Worm (Caenorhabditis elegans): ENCODE measurements around the gene E04F6.4.

The E04F6.4 gene

ce11 chrII:7205388-7205787, 16.2 kb downstream of the E04F6.4 start, which contains the start of gene srd-59:
srd-59 (plus strand) TSS chrII:7205688.
- TF ChIP-seq nhr-20 (tag; optimal IDR thresholded peaks at IDR 0.05) (no peak), lin-35 (GFP tag; optimal IDR thresholded peaks at IDR 0.05) (no peak), nhr-28 (tag; optimal IDR thresholded peaks at IDR 0.05) (no peak), sptf-1 (tag; optimal IDR thresholded peaks at IDR 0.05) (no peak), ceh-8 (GFP tag; optimal IDR thresholded peaks at IDR 0.05) (no peak), nhr-85 (tag) (no peak)

ce11 chrII:7207649-7208048, 18.4 kb downstream of the E04F6.4 start:
- no peak for TF ChIP-seq blmp-1 (tag; optimal IDR thresholded peaks at IDR 0.05)
- TF ChIP-seq efl-1 (optimal IDR thresholded peaks at IDR 0.05): no peak
- peak in 1 of 2 experiments; percentile 78 for TF ChIP-seq efl-1 (GFP tag; optimal IDR thresholded peaks at IDR 0.05 in 1 of 2)

- TF ChIP-seq mab-9 (GFP tag; IDR thresholded peaks at IDR 0.05) (no peak), elt-2 (tag; optimal IDR thresholded peaks at IDR 0.05) (peak; percentile 44), efl-1 (optimal IDR thresholded peaks at IDR 0.05) (no peak), efl-1 (GFP tag; optimal IDR thresholded peaks at IDR 0.05 in 1 of 2) (no peak), lin-13 (GFP tag; optimal IDR thresholded peaks at IDR 0.05) (no peak)
These were observed 19.0 kb downstream of the E04F6.4 start, which contains the start of gene dhs-7 for ce11 chrII:7208184-7208583. dhs-7 (minus strand) TSS chrII:7208460.

- TF ChIP-seq lin-39 (tag; optimal IDR thresholded peaks at IDR 0.05) (no peak), unc-86 (tag; optimal IDR thresholded peaks at IDR 0.05) (no peak), unc-30 (tag; optimal IDR thresholded peaks at IDR 0.05) (no peak), efl-3 (GFP tag; optimal IDR thresholded peaks at IDR 0.05) (no peak), nhr-11 (tag; optimal IDR thresholded peaks at IDR 0.05) (no peak), mef-2 (tag; optimal IDR thresholded peaks at IDR 0.05) (no peak), tlp-1 (tag; optimal IDR thresholded peaks at IDR 0.05) (no peak), rnt-1 (tag; optimal IDR thresholded peaks at IDR 0.05) (no peak), C04F5.9 (tag; optimal IDR thresholded peaks at IDR 0.05) (no peak), ets-5 (GFP tag; IDR thresholded peaks at IDR 0.05) (no peak), ztf-11 (tag; optimal IDR thresholded peaks at IDR 0.05) (no peak), fkh-8 (tag; optimal IDR thresholded peaks at IDR 0.05) (no peak), sptf-1 (tag; optimal IDR thresholded peaks at IDR 0.05) (no peak), pax-3 (tag; optimal IDR thresholded peaks at IDR 0.05) (no peak), lin-13 (GFP tag; optimal IDR thresholded peaks at IDR 0.05) (no peak)
These were observed 21.0 kb downstream of the E04F6.4 start, which contains the start of gene E04F6.15 for ce11 chrII:7210187-7210586. E04F6.15 (minus strand) TSS chrII:7210287.

- no peak for TF ChIP-seq tbx-2 (tag; optimal IDR thresholded peaks at IDR 0.05)
- peak; percentile 45 for TF ChIP-seq lir-3 (tag; optimal IDR thresholded peaks at IDR 0.05; ENCODE audit: poor library complexity)
- TF ChIP-seq lin-14 (GFP tag; optimal IDR thresholded peaks at IDR 0.05): peak; percentile 45
- peak; percentile 14 for TF ChIP-seq rnt-1 (tag; optimal IDR thresholded peaks at IDR 0.05)
These were observed 22.1 kb downstream of the E04F6.4 start, which contains the start of gene E04F6.8 for ce11 chrII:7211280-7211679. E04F6.8 (minus strand) TSS chrII:7211380.

- TF ChIP-seq vab-15 (tag; optimal IDR thresholded peaks at IDR 0.05): no peak
- TF ChIP-seq hlh-17 (GFP tag; optimal IDR thresholded peaks at IDR 0.05; ENCODE audit: borderline replicate concordance): no peak
- no peak for TF ChIP-seq jun-1 (tag; optimal IDR thresholded peaks at IDR 0.05)
- no peak for TF ChIP-seq zag-1 (tag; optimal IDR thresholded peaks at IDR 0.05)
- TF ChIP-seq irx-1 (tag; optimal IDR thresholded peaks at IDR 0.05): no peak
- TF ChIP-seq zip-4 (GFP tag; optimal IDR thresholded peaks at IDR 0.05): no peak
- no peak for TF ChIP-seq ces-1 (GFP tag; optimal IDR thresholded peaks at IDR 0.05)
- TF ChIP-seq snu-23 (GFP tag; optimal IDR thresholded peaks at IDR 0.05): no peak
- no peak for TF ChIP-seq C04F5.9 (tag; optimal IDR thresholded peaks at IDR 0.05)
- no peak for TF ChIP-seq rnt-1 (tag; optimal IDR thresholded peaks at IDR 0.05)
- TF ChIP-seq lin-39 (tag; optimal IDR thresholded peaks at IDR 0.05): no peak
- no peak for TF ChIP-seq efl-3 (GFP tag; optimal IDR thresholded peaks at IDR 0.05)
- no peak for TF ChIP-seq xbp-1 (tag; optimal IDR thresholded peaks at IDR 0.05)
- TF ChIP-seq tlp-1 (tag; optimal IDR thresholded peaks at IDR 0.05): no peak
- TF ChIP-seq nhr-237 (tag; optimal IDR thresholded peaks at IDR 0.05): no peak
These were observed 22.8 kb downstream of the E04F6.4 start, which contains the start of gene E04F6.9 for ce11 chrII:7212059-7212458. E04F6.9 (minus strand) TSS chrII:7212159.
